Fruit fly (Drosophila melanogaster) whole organism, embryonic: ENCODE results near the gene PAN3.

Experiments used
- Aef1 ChIP-seq: fragments of 200-800 bp; sonication (Bioruptor generic); IDR thresholded peaks from 3 replicates; pipeline ENCODE4 v1.3.6; 2022; ENCODE audit warnings: missing biosample characterization, missing genetic modification characterization
- Atf6 ChIP-seq: fragments of 200-800 bp; sonication (Bioruptor generic); IDR thresholded peaks from 2 replicates; pipeline ENCODE4 v1.3.6; 2022; ENCODE audit warnings: missing biosample characterization, missing genetic modification characterization
- B-H1 ChIP-seq: fragments of 200-800 bp; sonication (Bioruptor generic); IDR thresholded peaks from 3 replicates; pipeline ENCODE4 v1.3.6; 2022; ENCODE audit warnings: missing biosample characterization, missing genetic modification characterization
- B-H2 ChIP-seq: fragments of 200-800 bp; sonication (Bioruptor generic); optimal IDR thresholded peaks from 2 replicates; lab custom pipeline; 2018; ENCODE audit warnings: missing biosample characterization, mild to moderate bottlenecking, missing genetic modification characterization
- CG10267 ChIP-seq: fragments of 200-800 bp; sonication (Bioruptor generic); optimal IDR thresholded peaks from 2 replicates; lab custom pipeline; 2018; ENCODE audit warnings: missing biosample characterization, mild to moderate bottlenecking, missing genetic modification characterization, moderate library complexity
- CG10979 ChIP-seq: fragments of 200-800 bp; sonication (Bioruptor generic); optimal IDR thresholded peaks from 2 replicates; lab custom pipeline; 2018; ENCODE audit warnings: missing biosample characterization, mild to moderate bottlenecking, missing genetic modification characterization, moderate library complexity
- CG11247 ChIP-seq: fragments of 200-800 bp; sonication (Bioruptor generic); IDR thresholded peaks from 2 replicates; pipeline ENCODE4 v1.3.6; 2022; ENCODE audit warnings: missing biosample characterization, missing genetic modification characterization
- CG11696 ChIP-seq: fragments of 200-800 bp; sonication (Bioruptor generic); IDR thresholded peaks from 2 replicates; pipeline ENCODE4 v1.3.6; 2022; ENCODE audit warnings: missing biosample characterization, missing genetic modification characterization
- CG12299 ChIP-seq: fragments of 200-800 bp; sonication (Bioruptor generic); optimal IDR thresholded peaks from 2 replicates; lab custom pipeline; 2018; ENCODE audit warnings: missing biosample characterization, mild to moderate bottlenecking, missing genetic modification characterization
- CG13424 ChIP-seq: fragments of 200-800 bp; sonication (Bioruptor generic); optimal IDR thresholded peaks from 2 replicates; lab custom pipeline; 2019; ENCODE audit warnings: missing biosample characterization, mild to moderate bottlenecking, missing genetic modification characterization, moderate library complexity
- CG14965 ChIP-seq: fragments of 200-800 bp; sonication (Bioruptor generic); optimal IDR thresholded peaks from 2 replicates; lab custom pipeline; 2016; ENCODE audit warnings: missing biosample characterization, missing genetic modification characterization, borderline replicate concordance
- CG2875 ChIP-seq: fragments of 200-800 bp; sonication (Bioruptor generic); optimal IDR thresholded peaks from 2 replicates; lab custom pipeline; 2017; ENCODE audit warnings: missing biosample characterization, mild to moderate bottlenecking, missing genetic modification characterization, missing genetic modification reagents
- CG31388 ChIP-seq: fragments of 200-800 bp; sonication (Bioruptor generic); optimal IDR thresholded peaks from 2 replicates; lab custom pipeline; 2016; ENCODE audit warnings: missing biosample characterization, missing genetic modification characterization
- CG3995 ChIP-seq: fragments of 200-800 bp; sonication (Bioruptor generic); optimal IDR thresholded peaks from 3 replicates; lab custom pipeline; 2016; ENCODE audit warnings: missing biosample characterization, missing genetic modification characterization
- CG6765 ChIP-seq: fragments of 200-800 bp; sonication (Bioruptor generic); optimal IDR thresholded peaks from 3 replicates; lab custom pipeline; 2017; ENCODE audit warnings: missing biosample characterization, mild to moderate bottlenecking, missing genetic modification characterization
- CG7556 ChIP-seq: fragments of 200-800 bp; sonication (Bioruptor generic); optimal IDR thresholded peaks from 2 replicates; lab custom pipeline; 2017; ENCODE audit warnings: missing biosample characterization, mild to moderate bottlenecking, missing genetic modification characterization
- CG8765 ChIP-seq: fragments of 200-800 bp; sonication (Bioruptor generic); IDR thresholded peaks from 2 replicates; pipeline ENCODE4 v1.3.6; 2022; ENCODE audit warnings: missing biosample characterization, missing genetic modification characterization
- CTCF ChIP-seq: fragments of 200-800 bp; sonication (Bioruptor generic); optimal IDR thresholded peaks from 2 replicates; lab custom pipeline; 2017; ENCODE audit warnings: missing biosample characterization, mild to moderate bottlenecking, missing genetic modification characterization, moderate library complexity
- Camta ChIP-seq: fragments of 200-800 bp; sonication (Bioruptor generic); optimal IDR thresholded peaks from 2 replicates; lab custom pipeline; 2016; ENCODE audit warnings: missing biosample characterization, missing genetic modification characterization
- Drgx ChIP-seq: fragments of 200-800 bp; sonication (Bioruptor generic); IDR thresholded peaks from 2 replicates; pipeline ENCODE4 v1.3.6; 2022; ENCODE audit warnings: missing biosample characterization, missing genetic modification characterization
- Gug ChIP-seq: fragments of 200-800 bp; sonication (Bioruptor generic); IDR thresholded peaks from 4 replicates; pipeline ENCODE4 v1.3.6; 2022; ENCODE audit warnings: missing biosample characterization, missing genetic modification characterization
- HmgD ChIP-seq: fragments of 200-800 bp; sonication (Bioruptor generic); optimal IDR thresholded peaks from 3 replicates; lab custom pipeline; 2016; ENCODE audit warnings: missing biosample characterization, missing genetic modification characterization
- Lim3 ChIP-seq: fragments of 200-800 bp; sonication (Bioruptor generic); IDR thresholded peaks from 2 replicates; pipeline ENCODE4 v1.3.6; 2022; ENCODE audit warnings: missing biosample characterization, missing genetic modification characterization
- Lpt ChIP-seq: fragments of >200 bp; optimal IDR thresholded peaks from 2 replicates; lab custom pipeline; 2018; ENCODE audit warnings: missing biosample characterization, missing genetic modification characterization
- Ptx1 ChIP-seq: fragments of 200-800 bp; sonication (Bioruptor generic); IDR thresholded peaks from 2 replicates; pipeline ENCODE4 v1.3.6; 2022; ENCODE audit warnings: missing biosample characterization, missing genetic modification characterization
- Sin3A ChIP-seq: fragments of >200 bp; optimal IDR thresholded peaks from 2 replicates; lab custom pipeline; 2018
- Sry-δ ChIP-seq: fragments of 200-800 bp; sonication (Bioruptor generic); optimal IDR thresholded peaks from 2 replicates; lab custom pipeline; 2016; ENCODE audit warnings: missing biosample characterization, missing genetic modification characterization
- Xrp1 ChIP-seq: fragments of 200-800 bp; sonication (Bioruptor generic); IDR thresholded peaks from 2 replicates; pipeline ENCODE4 v1.3.6; 2022; ENCODE audit warnings: missing biosample characterization, missing genetic modification characterization
- ara ChIP-seq: fragments of 200-800 bp; sonication (Bioruptor generic); IDR thresholded peaks from 2 replicates; pipeline ENCODE4 v1.3.6; 2022; ENCODE audit warnings: missing biosample characterization, missing genetic modification characterization
- ato ChIP-seq: fragments of 200-800 bp; sonication (Bioruptor generic); IDR thresholded peaks from 2 replicates; pipeline ENCODE4 v1.3.6; 2022; ENCODE audit warnings: missing biosample characterization, missing genetic modification characterization; ENCODE audit not compliant: partially characterized antibody
- caup ChIP-seq: fragments of 200-800 bp; sonication (Bioruptor generic); optimal IDR thresholded peaks from 3 replicates; lab custom pipeline; 2017; ENCODE audit warnings: missing biosample characterization, mild to moderate bottlenecking, missing genetic modification characterization, moderate library complexity; ENCODE audit not compliant: severe bottlenecking
- chn ChIP-seq: fragments of 200-800 bp; sonication (Bioruptor generic); optimal IDR thresholded peaks from 2 replicates; lab custom pipeline; 2016; ENCODE audit warnings: missing biosample characterization, missing genetic modification characterization
- emc ChIP-seq: fragments of 200-800 bp; sonication (Bioruptor generic); optimal IDR thresholded peaks from 2 replicates; lab custom pipeline; 2016; ENCODE audit warnings: missing biosample characterization, missing genetic modification characterization
- ewg ChIP-seq: fragments of 200-800 bp; sonication (Bioruptor generic); optimal IDR thresholded peaks from 3 replicates; lab custom pipeline; 2017; ENCODE audit warnings: mild to moderate bottlenecking, missing biosample characterization, missing genetic modification reagents, missing genetic modification characterization
- fd96Cb ChIP-seq: fragments of 200-800 bp; sonication (Bioruptor generic); optimal IDR thresholded peaks from 2 replicates; lab custom pipeline; 2018; ENCODE audit warnings: missing biosample characterization, mild to moderate bottlenecking, missing genetic modification characterization, moderate library complexity
- gcm ChIP-seq: fragments of 200-800 bp; sonication (Bioruptor generic); optimal IDR thresholded peaks from 2 replicates; lab custom pipeline; 2019; ENCODE audit warnings: missing biosample characterization, mild to moderate bottlenecking, missing genetic modification characterization, moderate library complexity
- gt ChIP-seq: fragments of 200-800 bp; sonication (Bioruptor generic); IDR thresholded peaks from 2 replicates; pipeline ENCODE4 v1.3.6; 2022; ENCODE audit warnings: missing biosample characterization, missing genetic modification characterization
- hkb ChIP-seq, 2 experiments: fragments of 200-800 bp in 1 of 2; fragments of >200 bp in 1 of 2; sonication (Bioruptor generic) in 1 of 2; IDR thresholded peaks in 1 of 2; optimal IDR thresholded peaks in 1 of 2; 2 replicates each; pipeline versions ENCODE4 v1.3.6 to Lab custom; 2017 to 2022; ENCODE audit warnings: missing biosample characterization in 1 of 2, missing genetic modification characterization in 1 of 2
- hth ChIP-seq: fragments of >200 bp; optimal IDR thresholded peaks from 2 replicates; lab custom pipeline; 2017; ENCODE audit warnings: inconsistent platforms
- lab ChIP-seq: fragments of 200-800 bp; sonication (Bioruptor generic); optimal IDR thresholded peaks from 3 replicates; lab custom pipeline; 2017; ENCODE audit warnings: missing biosample characterization, missing genetic modification characterization, mild to moderate bottlenecking, moderate library complexity, missing genetic modification reagents
- lov ChIP-seq, 2 experiments: fragments of 200-800 bp in 1 of 2; fragments of >200 bp in 1 of 2; sonication (Bioruptor generic) in 1 of 2; IDR thresholded peaks in 1 of 2; optimal IDR thresholded peaks in 1 of 2; 2 replicates in 1 of 2; 3 replicates in 1 of 2; pipeline versions ENCODE4 v1.3.6 to Lab custom; 2017 to 2022; ENCODE audit warnings: missing biosample characterization in 1 of 2, missing genetic modification characterization in 1 of 2
- pb ChIP-seq: fragments of 200-800 bp; sonication (Bioruptor generic); optimal IDR thresholded peaks from 3 replicates; lab custom pipeline; 2016; ENCODE audit warnings: missing biosample characterization, missing genetic modification characterization
- phol ChIP-seq: fragments of 200-800 bp; sonication (Bioruptor generic); optimal IDR thresholded peaks from 3 replicates; lab custom pipeline; 2018; ENCODE audit warnings: missing biosample characterization, mild to moderate bottlenecking, missing genetic modification characterization, moderate library complexity
- repo ChIP-seq: fragments of 200-800 bp; sonication (Bioruptor generic); optimal IDR thresholded peaks from 2 replicates; lab custom pipeline; 2016; ENCODE audit warnings: missing biosample characterization, missing genetic modification characterization
- sqz ChIP-seq: fragments of 200-800 bp; sonication (Bioruptor generic); optimal IDR thresholded peaks from 3 replicates; lab custom pipeline; 2018; ENCODE audit warnings: missing biosample characterization, mild to moderate bottlenecking, missing genetic modification characterization
- stc ChIP-seq: fragments of 200-800 bp; sonication (Bioruptor generic); IDR thresholded peaks from 2 replicates; pipeline ENCODE4 v1.3.6; 2022; ENCODE audit warnings: missing biosample characterization, missing genetic modification characterization
- sug ChIP-seq: fragments of 200-800 bp; optimal IDR thresholded peaks from 2 replicates; lab custom pipeline; 2019; ENCODE audit warnings: missing biosample characterization, mild to moderate bottlenecking, missing genetic modification characterization, moderate library complexity
- twi ChIP-seq: fragments of 200-800 bp; optimal IDR thresholded peaks from 2 replicates; lab custom pipeline; 2019; ENCODE audit warnings: missing biosample characterization, mild to moderate bottlenecking, missing genetic modification characterization, moderate library complexity
- usp ChIP-seq: fragments of >200 bp; optimal IDR thresholded peaks from 2 replicates; lab custom pipeline; 2017; ENCODE audit warnings: missing biosample characterization, missing genetic modification characterization

PAN3 gene

DNA sequence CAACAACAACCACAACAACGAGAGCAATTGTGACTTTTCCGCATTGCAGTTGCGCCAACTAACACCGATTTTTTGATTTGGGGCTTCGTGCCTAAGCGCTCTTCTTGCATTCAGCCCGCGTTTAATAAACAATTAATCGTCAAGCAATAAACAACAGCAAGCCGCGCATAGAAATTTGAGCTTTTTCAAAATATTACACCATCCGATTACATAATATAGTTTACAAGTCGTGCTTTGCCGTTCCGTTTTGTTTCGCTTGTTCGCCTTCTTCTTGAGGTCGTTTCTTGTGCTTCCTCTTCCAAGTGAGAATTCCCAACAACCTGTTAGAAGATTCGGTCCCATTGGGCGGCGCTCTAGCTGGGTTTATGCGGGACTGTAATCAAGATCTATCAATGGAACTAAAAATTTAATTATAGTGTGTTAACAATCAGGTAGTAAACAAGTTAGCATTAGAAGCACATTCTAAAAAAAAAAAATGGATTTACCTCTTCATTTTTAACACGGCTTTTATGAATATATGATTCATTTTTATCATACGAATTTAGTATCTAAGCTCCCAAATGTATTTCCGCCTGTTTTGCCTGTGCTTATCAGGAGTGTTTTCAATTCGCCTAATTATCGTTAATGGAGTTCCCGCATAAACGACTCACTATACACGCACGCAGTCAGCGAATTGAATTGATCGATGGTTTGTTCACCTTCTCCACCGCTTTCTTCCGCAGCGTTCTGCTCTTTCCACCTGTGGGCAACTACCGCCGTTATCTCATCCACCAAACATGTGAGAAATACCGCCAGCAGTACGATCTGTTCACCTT, 35.0 kb upstream of the PAN3 start (continued):
- TF ChIP-seq caup (GFP tag; lab: Kevin White, UChicago) (peak; percentile 85), CG13424 (tag; lab: Kevin White, UChicago) (peak; percentile 91), CG10267 (tag; lab: Kevin White, UChicago) (peak; percentile 88), usp (no peak), Aef1 (GFP tag; lab: Robert Waterston, UW) (peak; percentile 63), phol (tag; lab: Kevin White, UChicago) (peak; percentile 88), CG14965 (GFP tag; lab: Kevin White, UChicago) (peak; percentile 7), Ptx1 (GFP tag; lab: Robert Waterston, UW) (peak; percentile 69), CG11696 (peak; percentile 47), Sry-δ (GFP tag; lab: Kevin White, UChicago) (peak; percentile 43), chn (GFP tag; lab: Kevin White, UChicago) (peak; percentile 54), lov (optimal IDR thresholded peaks at IDR 0.05; lab: Kevin White, UChicago) (no peak), lov (GFP tag; IDR thresholded peaks at IDR 0.05; lab: Robert Waterston, UW) (peak; percentile 67; the same call in 1 of the 3 replicates), Lpt (GFP tag; lab: Kevin White, UChicago) (no peak), B-H2 (GFP tag; lab: Kevin White, UChicago) (peak; percentile 78), Drgx (GFP tag; lab: Robert Waterston, UW) (peak; percentile 73), fd96Cb (tag; lab: Kevin White, UChicago) (peak; percentile 81), sqz (peak; percentile 67), pb (GFP tag; lab: Kevin White, UChicago) (peak; percentile 28), lab (GFP tag; lab: Kevin White, UChicago) (peak; percentile 92), Atf6 (peak; percentile 90), gt (GFP tag; lab: Robert Waterston, UW) (no peak), repo (GFP tag; lab: Kevin White, UChicago) (peak; percentile 34), emc (no peak), ewg (peak; percentile 58), CG12299 (tag; lab: Kevin White, UChicago) (peak; percentile 87), gcm (GFP tag; lab: Kevin White, UChicago) (peak; percentile 88), CG11247 (GFP tag; lab: Robert Waterston, UW) (peak; percentile 56; the same call in 1 of the 2 replicates), Lim3 (0 out of 2 replicates have a peak, but pooled peaks have one; percentile 8), HmgD (GFP tag; lab: Kevin White, UChicago) (no peak), Sin3A (lab: Kevin White, UChicago) (no peak), CG6765 (peak; percentile 85), ara (peak; percentile 72), hth (lab: Kevin White, UChicago) (no peak), stc (GFP tag; lab: Robert Waterston, UW) (peak; percentile 69; the same call in 1 of the 2 replicates), ato (GFP tag; lab: Robert Waterston, UW) (no peak), sug (tag; lab: Kevin White, UChicago) (peak; percentile 85), CTCF (GFP tag; lab: Kevin White, UChicago) (peak; percentile 27), Camta (GFP tag; lab: Kevin White, UChicago) (peak; percentile 77), B-H1 (GFP tag; lab: Robert Waterston, UW) (peak; percentile 52; the same call in 1 of the 3 replicates), twi (tag; lab: Kevin White, UChicago) (peak; percentile 77), CG8765 (GFP tag; lab: Robert Waterston, UW) (peak; percentile 67), hkb (optimal IDR thresholded peaks at IDR 0.05; lab: Kevin White, UChicago) (no peak), hkb (GFP tag; IDR thresholded peaks at IDR 0.05; lab: Robert Waterston, UW) (peak; percentile 88), CG7556 (GFP tag; lab: Kevin White, UChicago) (peak; percentile 91), CG10979 (tag; lab: Kevin White, UChicago) (peak; percentile 93), Gug (GFP tag; lab: Robert Waterston, UW) (peak; percentile 31; the same call in 1 of the 4 replicates), CG31388 (peak; percentile 51), CG3995 (peak; percentile 58), CG2875 (GFP tag; lab: Kevin White, UChicago) (peak; percentile 72), Xrp1 (peak; percentile 84)
